Fruit fly (Drosophila melanogaster) whole organism, embryonic: ENCODE results near the gene CG6790.
A peak's percentile ranks its signal among the peaks of the same experiment; 100 is the strongest.

Experiments
- Antp ChIP-seq: fragments of 200-800 bp; sonication (Bioruptor generic); optimal IDR thresholded peaks from 3 replicates; lab custom pipeline; 2016; ENCODE audit warnings: missing biosample characterization, missing genetic modification characterization
- CG11723 ChIP-seq: fragments of 200-800 bp; sonication (Bioruptor generic); optimal IDR thresholded peaks from 2 replicates; lab custom pipeline; 2017; ENCODE audit warnings: missing biosample characterization, mild to moderate bottlenecking, missing genetic modification characterization
- CG12071 ChIP-seq: fragments of 200-800 bp; sonication (Bioruptor generic); optimal IDR thresholded peaks from 3 replicates; lab custom pipeline; 2018; ENCODE audit warnings: missing biosample characterization, mild to moderate bottlenecking, missing genetic modification characterization
- CG1603 ChIP-seq: fragments of 200-800 bp; sonication (Bioruptor generic); optimal IDR thresholded peaks from 2 replicates; lab custom pipeline; 2019; ENCODE audit warnings: missing biosample characterization, mild to moderate bottlenecking, missing genetic modification characterization, moderate library complexity
- CG17186 ChIP-seq: fragments of 200-800 bp; sonication (Bioruptor generic); optimal IDR thresholded peaks from 3 replicates; lab custom pipeline; 2017; ENCODE audit warnings: missing biosample characterization, missing genetic modification reagents, missing genetic modification characterization
- CG17912 ChIP-seq: fragments of 200-800 bp; sonication (Bioruptor generic); optimal IDR thresholded peaks from 2 replicates; lab custom pipeline; 2018; ENCODE audit warnings: missing biosample characterization, mild to moderate bottlenecking, missing genetic modification characterization
- CG1792 ChIP-seq: fragments of 200-800 bp; sonication (Bioruptor generic); optimal IDR thresholded peaks from 2 replicates; lab custom pipeline; 2016; ENCODE audit warnings: missing biosample characterization, missing genetic modification characterization
- CG18262 ChIP-seq: fragments of 200-800 bp; optimal IDR thresholded peaks from 3 replicates; lab custom pipeline; 2019; ENCODE audit warnings: missing biosample characterization, mild to moderate bottlenecking, missing genetic modification characterization, moderate library complexity
- CG3065 ChIP-seq: fragments of 200-800 bp; sonication (Bioruptor generic); optimal IDR thresholded peaks from 2 replicates; lab custom pipeline; 2016; ENCODE audit warnings: missing biosample characterization, missing genetic modification characterization
- CG32532 ChIP-seq: fragments of 200-800 bp; sonication (Bioruptor generic); IDR thresholded peaks from 2 replicates; pipeline ENCODE4 v1.3.6; 2022; ENCODE audit warnings: missing biosample characterization, missing genetic modification characterization
- CG3995 ChIP-seq: fragments of 200-800 bp; sonication (Bioruptor generic); optimal IDR thresholded peaks from 3 replicates; lab custom pipeline; 2016; ENCODE audit warnings: missing biosample characterization, missing genetic modification characterization
- CG6272 ChIP-seq: fragments of 200-800 bp; sonication (Bioruptor generic); IDR thresholded peaks from 2 replicates; pipeline ENCODE4 v1.3.6; 2022; ENCODE audit warnings: missing biosample characterization, missing genetic modification characterization
- CG6689 ChIP-seq: fragments of 200-800 bp; sonication (Bioruptor generic); IDR thresholded peaks from 2 replicates; pipeline ENCODE4 v1.3.6; 2022; ENCODE audit warnings: missing biosample characterization, missing genetic modification characterization
- CG8944 ChIP-seq: fragments of 200-800 bp; sonication (Bioruptor generic); optimal IDR thresholded peaks from 3 replicates; lab custom pipeline; 2016; ENCODE audit warnings: missing biosample characterization, missing genetic modification characterization
- CG9215 ChIP-seq: fragments of 200-800 bp; sonication (Bioruptor generic); IDR thresholded peaks from 2 replicates; pipeline ENCODE4 v1.3.6; 2022; ENCODE audit warnings: missing biosample characterization, missing genetic modification characterization
- D19A ChIP-seq: fragments of 200-800 bp; optimal IDR thresholded peaks from 3 replicates; lab custom pipeline; 2019; ENCODE audit warnings: missing biosample characterization, mild to moderate bottlenecking, missing genetic modification characterization, moderate library complexity
- Dip3 ChIP-seq: fragments of 200-800 bp; sonication (Bioruptor generic); optimal IDR thresholded peaks from 3 replicates; lab custom pipeline; 2016; ENCODE audit warnings: missing biosample characterization, missing genetic modification characterization
- Dll ChIP-seq: fragments of 200-800 bp; sonication (Bioruptor generic); IDR thresholded peaks from 4 replicates; pipeline ENCODE4 v1.3.6; 2022; ENCODE audit warnings: missing biosample characterization, missing genetic modification characterization; ENCODE audit not compliant: partially characterized antibody
- E2f1 ChIP-seq: fragments of 200-800 bp; sonication (Bioruptor generic); IDR thresholded peaks from 2 replicates; pipeline ENCODE4 v1.3.6; 2022; ENCODE audit warnings: missing biosample characterization, missing genetic modification characterization
- Ets65A ChIP-seq: fragments of 200-800 bp; sonication (Bioruptor generic); peaks from one replicate; lab custom pipeline; 2016; ENCODE audit warnings: missing biosample characterization, missing genetic modification characterization
- GATAe ChIP-seq: fragments of 200-800 bp; sonication (Bioruptor generic); conservative IDR thresholded peaks from 2 replicates; pipeline ENCODE4 v1.3.6; 2022; ENCODE audit warnings: missing biosample characterization, missing genetic modification characterization
- Hmx ChIP-seq: fragments of 200-800 bp; sonication (Bioruptor generic); optimal IDR thresholded peaks from 2 replicates; lab custom pipeline; 2016; ENCODE audit warnings: missing biosample characterization, missing genetic modification characterization
- Hr39 ChIP-seq: fragments of >200 bp; optimal IDR thresholded peaks from 2 replicates; lab custom pipeline; 2017
- Hr51 ChIP-seq, 2 experiments: fragments of 200-800 bp; sonication (Bioruptor generic); optimal IDR thresholded peaks; 2 replicates in 1 of 2; 3 replicates in 1 of 2; lab custom pipeline; 2016 to 2018; ENCODE audit warnings: missing biosample characterization in 2 of 2, missing genetic modification characterization in 2 of 2, mild to moderate bottlenecking in 1 of 2, moderate library complexity in 1 of 2
- Lim3 ChIP-seq: fragments of 200-800 bp; sonication (Bioruptor generic); IDR thresholded peaks from 2 replicates; pipeline ENCODE4 v1.3.6; 2022; ENCODE audit warnings: missing biosample characterization, missing genetic modification characterization
- MESR4 ChIP-seq: fragments of 200-800 bp; sonication (Bioruptor generic); optimal IDR thresholded peaks from 2 replicates; lab custom pipeline; 2018; ENCODE audit warnings: missing biosample characterization, mild to moderate bottlenecking, missing genetic modification characterization, moderate library complexity
- Med ChIP-seq: fragments of 200-800 bp; sonication (Bioruptor generic); peaks from one replicate; lab custom pipeline; 2016; ENCODE audit warnings: missing biosample characterization, missing genetic modification characterization, mild to moderate bottlenecking, inconsistent platforms, moderate library complexity
- Meics ChIP-seq: fragments of 200-800 bp; sonication (Bioruptor generic); optimal IDR thresholded peaks from 2 replicates; lab custom pipeline; 2017; ENCODE audit warnings: missing biosample characterization, mild to moderate bottlenecking, missing genetic modification characterization
- Nf-YB ChIP-seq: fragments of 200-800 bp; sonication (Bioruptor generic); optimal IDR thresholded peaks from 3 replicates; lab custom pipeline; 2019; ENCODE audit warnings: missing biosample characterization, mild to moderate bottlenecking, missing genetic modification characterization, moderate library complexity
- Rfx ChIP-seq: fragments of 200-800 bp; sonication (Bioruptor generic); IDR thresholded peaks from 2 replicates; pipeline ENCODE4 v1.3.6; 2022; ENCODE audit warnings: missing biosample characterization, missing genetic modification characterization
- Ssrp ChIP-seq: fragments of 200-800 bp; sonication (Bioruptor generic); optimal IDR thresholded peaks from 2 replicates; lab custom pipeline; 2018; ENCODE audit warnings: missing biosample characterization, mild to moderate bottlenecking, missing genetic modification characterization, moderate library complexity
- ara ChIP-seq: fragments of 200-800 bp; sonication (Bioruptor generic); IDR thresholded peaks from 2 replicates; pipeline ENCODE4 v1.3.6; 2022; ENCODE audit warnings: missing biosample characterization, missing genetic modification characterization
- cg ChIP-seq: fragments of 200-800 bp; sonication (Bioruptor generic); optimal IDR thresholded peaks from 3 replicates; lab custom pipeline; 2019; ENCODE audit warnings: missing biosample characterization, mild to moderate bottlenecking, missing genetic modification characterization, moderate library complexity
- da ChIP-seq: fragments of 200-800 bp; sonication (Bioruptor generic); optimal IDR thresholded peaks from 2 replicates; lab custom pipeline; 2016; ENCODE audit warnings: missing biosample characterization, missing genetic modification characterization
- ewg ChIP-seq: fragments of 200-800 bp; sonication (Bioruptor generic); optimal IDR thresholded peaks from 3 replicates; lab custom pipeline; 2017; ENCODE audit warnings: mild to moderate bottlenecking, missing biosample characterization, missing genetic modification reagents, missing genetic modification characterization
- exex ChIP-seq: fragments of 200-800 bp; sonication (Bioruptor generic); optimal IDR thresholded peaks from 4 replicates; lab custom pipeline; 2018; ENCODE audit warnings: missing biosample characterization, mild to moderate bottlenecking, missing genetic modification characterization, moderate library complexity
- gcm ChIP-seq: fragments of 200-800 bp; sonication (Bioruptor generic); optimal IDR thresholded peaks from 2 replicates; lab custom pipeline; 2019; ENCODE audit warnings: missing biosample characterization, mild to moderate bottlenecking, missing genetic modification characterization, moderate library complexity
- hkb ChIP-seq, 2 experiments: fragments of 200-800 bp in 1 of 2; fragments of >200 bp in 1 of 2; sonication (Bioruptor generic) in 1 of 2; IDR thresholded peaks in 1 of 2; optimal IDR thresholded peaks in 1 of 2; 2 replicates each; pipeline versions ENCODE4 v1.3.6 to Lab custom; 2017 to 2022; ENCODE audit warnings: missing biosample characterization in 1 of 2, missing genetic modification characterization in 1 of 2
- jumu ChIP-seq: fragments of 200-800 bp; sonication (Bioruptor generic); optimal IDR thresholded peaks from 3 replicates; lab custom pipeline; 2016; ENCODE audit warnings: missing biosample characterization, missing genetic modification characterization
- lab ChIP-seq: fragments of 200-800 bp; sonication (Bioruptor generic); optimal IDR thresholded peaks from 3 replicates; lab custom pipeline; 2017; ENCODE audit warnings: missing biosample characterization, missing genetic modification characterization, mild to moderate bottlenecking, moderate library complexity, missing genetic modification reagents
- lov ChIP-seq, 2 experiments: fragments of 200-800 bp in 1 of 2; fragments of >200 bp in 1 of 2; sonication (Bioruptor generic) in 1 of 2; IDR thresholded peaks in 1 of 2; optimal IDR thresholded peaks in 1 of 2; 2 replicates in 1 of 2; 3 replicates in 1 of 2; pipeline versions ENCODE4 v1.3.6 to Lab custom; 2017 to 2022; ENCODE audit warnings: missing biosample characterization in 1 of 2, missing genetic modification characterization in 1 of 2
- nau ChIP-seq: fragments of 200-800 bp; sonication (Bioruptor generic); optimal IDR thresholded peaks from 3 replicates; lab custom pipeline; 2017; ENCODE audit warnings: missing biosample characterization, mild to moderate bottlenecking, missing genetic modification characterization, missing genetic modification reagents
- pan ChIP-seq, 4 experiments: fragments of >200 bp in 3 of 4; fragments of 200-800 bp in 1 of 4; sonication (Bioruptor generic) in 1 of 4; optimal IDR thresholded peaks in 3 of 4; IDR thresholded peaks in 1 of 4; 2 replicates each; pipeline versions ENCODE4 v1.3.6 to Lab custom; 2017 to 2022; ENCODE audit warnings: missing biosample characterization in 2 of 4, missing genetic modification characterization in 2 of 4, mixed read lengths in 1 of 4
- psq ChIP-seq: fragments of 200-800 bp; sonication (Bioruptor generic); optimal IDR thresholded peaks from 2 replicates; lab custom pipeline; 2017; ENCODE audit warnings: missing biosample characterization, missing genetic modification characterization
- scrt ChIP-seq: fragments of 200-800 bp; sonication (Bioruptor generic); optimal IDR thresholded peaks from 2 replicates; lab custom pipeline; 2018; ENCODE audit warnings: missing biosample characterization, mild to moderate bottlenecking, missing genetic modification characterization, moderate library complexity
- seq ChIP-seq: fragments of 200-800 bp; sonication (Bioruptor generic); IDR thresholded peaks from 2 replicates; pipeline ENCODE4 v1.3.6; 2022; ENCODE audit warnings: missing biosample characterization, missing genetic modification characterization
- sna ChIP-seq: fragments of 200-800 bp; sonication (Bioruptor generic); IDR thresholded peaks from 2 replicates; pipeline ENCODE4 v1.3.6; 2022; ENCODE audit warnings: missing biosample characterization, missing genetic modification characterization; ENCODE audit not compliant: partially characterized antibody
- unpg ChIP-seq: fragments of 200-800 bp; sonication (Bioruptor generic); optimal IDR thresholded peaks from 3 replicates; lab custom pipeline; 2018; ENCODE audit warnings: missing biosample characterization, mild to moderate bottlenecking, missing genetic modification characterization, moderate library complexity

Gene CG6790

DNA sequence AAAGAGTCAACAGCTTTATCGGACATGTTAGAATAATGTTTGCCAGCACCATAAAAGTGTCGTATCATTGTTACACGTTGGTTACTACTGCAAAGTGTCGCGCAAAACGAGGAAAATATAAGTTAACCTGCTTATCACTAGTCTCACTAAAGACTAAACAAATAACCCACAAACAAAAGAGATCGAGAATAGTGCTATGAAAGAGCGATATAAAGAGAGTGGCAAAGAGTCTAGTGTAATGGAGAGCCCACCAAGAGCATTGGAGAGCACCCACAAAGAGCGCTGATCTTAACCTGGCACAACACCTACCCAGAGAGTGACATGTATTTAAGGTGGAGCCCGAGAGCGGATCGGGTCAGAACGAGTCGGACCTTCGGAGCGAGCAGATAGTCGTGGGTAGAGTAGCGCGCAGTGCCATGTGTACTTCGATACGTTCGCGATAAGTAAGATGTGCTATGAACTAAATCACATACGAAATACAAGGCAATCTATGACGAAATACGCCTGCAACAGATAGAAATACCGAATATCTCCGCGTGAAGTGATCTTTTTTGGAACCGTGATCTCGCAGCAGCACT, 9.6 kb downstream of the CG6790 start, which contains the start of gene Mrp4 (continued):
- peak; percentile 78; the same call in 1 of the 2 replicates for TF ChIP-seq CG32532 (GFP tag; lab: Robert Waterston, UW)
- no peak for TF ChIP-seq pan (optimal IDR thresholded peaks at IDR 0.05; lab: Kevin White, UChicago)
- TF ChIP-seq pan (GFP tag; optimal IDR thresholded peaks at IDR 0.05 in 1 of 2, IDR thresholded peaks at IDR 0.05 in 1 of 2): peak in 1 of 2 experiments; percentile 49
- no peak for TF ChIP-seq CG17186
- TF ChIP-seq CG12071 (GFP tag; lab: Kevin White, UChicago): peak; percentile 76
- TF ChIP-seq Hmx (GFP tag; lab: Kevin White, UChicago): no peak
- peak; percentile 66 for TF ChIP-seq sna (GFP tag; lab: Robert Waterston, UW)
- TF ChIP-seq CG17912 (GFP tag; lab: Kevin White, UChicago): peak; percentile 36
- TF ChIP-seq Rfx (GFP tag; lab: Robert Waterston, UW): peak; percentile 41; the same call in 1 of the 2 replicates
- peak; percentile 29; the same call in 1 of the 2 replicates for TF ChIP-seq seq (GFP tag; lab: Robert Waterston, UW)
- peak; percentile 27 for TF ChIP-seq scrt (GFP tag; lab: Kevin White, UChicago)
- no peak for TF ChIP-seq ara (GFP tag; lab: Robert Waterston, UW)
- no peak; the same call in 1 of the 2 replicates for TF ChIP-seq E2f1
- TF ChIP-seq D19A (tag; lab: Kevin White, UChicago): peak; percentile 10
- no peak for TF ChIP-seq CG1603 (tag; lab: Kevin White, UChicago)
- no peak for TF ChIP-seq Ets65A (GFP tag; lab: Kevin White, UChicago)
- TF ChIP-seq Lim3 (GFP tag; lab: Robert Waterston, UW): no peak
- TF ChIP-seq CG6689 (GFP tag; lab: Robert Waterston, UW): peak; percentile 43; the same call in 1 of the 2 replicates
- no peak for TF ChIP-seq lov (optimal IDR thresholded peaks at IDR 0.05; lab: Kevin White, UChicago)
- TF ChIP-seq lov (GFP tag; IDR thresholded peaks at IDR 0.05; lab: Robert Waterston, UW): 0 out of 3 replicates have a peak, but pooled peaks have one; percentile 26
- TF ChIP-seq CG3065 (GFP tag; lab: Kevin White, UChicago): no peak
- peak; percentile 7 for TF ChIP-seq CG18262 (tag; lab: Kevin White, UChicago)
- TF ChIP-seq jumu: no peak
- no peak for TF ChIP-seq nau (GFP tag; lab: Kevin White, UChicago)
- no peak for TF ChIP-seq CG8944 (GFP tag; lab: Kevin White, UChicago)
- TF ChIP-seq psq: no peak
- TF ChIP-seq cg (GFP tag; lab: Kevin White, UChicago): no peak
- TF ChIP-seq CG3995 (GFP tag; lab: Kevin White, UChicago): peak; percentile 71
- peak; percentile 64 for TF ChIP-seq lab (GFP tag; lab: Kevin White, UChicago)
- no peak for TF ChIP-seq Nf-YB (GFP tag; lab: Kevin White, UChicago)
- TF ChIP-seq CG11723 (GFP tag; lab: Kevin White, UChicago): peak; percentile 23
- TF ChIP-seq unpg (GFP tag; lab: Kevin White, UChicago): peak; percentile 20
- TF ChIP-seq Dip3 (GFP tag; lab: Kevin White, UChicago): no peak
- TF ChIP-seq hkb (optimal IDR thresholded peaks at IDR 0.05; lab: Kevin White, UChicago): no peak
- peak; percentile 57; the same call in 1 of the 2 replicates for TF ChIP-seq hkb (GFP tag; IDR thresholded peaks at IDR 0.05; lab: Robert Waterston, UW)
- TF ChIP-seq Antp (GFP tag; lab: Kevin White, UChicago): no peak
- peak; percentile 14 for TF ChIP-seq MESR4
- no peak for TF ChIP-seq Ssrp (tag; lab: Kevin White, UChicago)
- TF ChIP-seq Dll (GFP tag; lab: Robert Waterston, UW): peak; percentile 66; the same call in 3 of the 4 replicates
- TF ChIP-seq Hr51 (GFP tag; optimal IDR thresholded peaks at IDR 0.05; lab: Kevin White, UChicago): peak; percentile 24 to 33
- TF ChIP-seq Med (GFP tag; lab: Kevin White, UChicago): peak; percentile 79
- TF ChIP-seq Meics: no peak
- TF ChIP-seq GATAe (GFP tag; lab: Robert Waterston, UW): no peak
- TF ChIP-seq gcm (GFP tag; lab: Kevin White, UChicago): peak; percentile 76
- TF ChIP-seq CG6272 (GFP tag; lab: Robert Waterston, UW): no peak
- TF ChIP-seq da: no peak
- peak; percentile 34 for TF ChIP-seq CG1792 (GFP tag; lab: Kevin White, UChicago)
- TF ChIP-seq Hr39 (lab: Kevin White, UChicago): no peak
- TF ChIP-seq ewg: no peak
- TF ChIP-seq exex (tag; lab: Kevin White, UChicago): peak; percentile 7
- no peak; the same call in 1 of the 2 replicates for TF ChIP-seq CG9215 (GFP tag; lab: Robert Waterston, UW)
